Fruit fly (Drosophila melanogaster) whole organism, prepupa: ENCODE results near the gene Send1.
A peak's percentile ranks its signal among the peaks of the same experiment; 100 is the strongest.

ENCODE experiments used
- Blimp-1 ChIP-seq: fragments of 200-800 bp; sonication (Bioruptor generic); optimal IDR thresholded peaks from 3 replicates; lab custom pipeline; 2017; ENCODE audit warnings: missing biosample characterization, missing genetic modification characterization, mild to moderate bottlenecking, moderate library complexity, missing genetic modification reagents
- CG10631 ChIP-seq: fragments of 200-800 bp; sonication (Bioruptor generic); optimal IDR thresholded peaks from 2 replicates; lab custom pipeline; 2016; ENCODE audit warnings: missing biosample characterization, missing genetic modification characterization
- CG10669 ChIP-seq: fragments of 200-800 bp; sonication (Bioruptor generic); optimal IDR thresholded peaks from 3 replicates; lab custom pipeline; 2018; ENCODE audit warnings: missing biosample characterization, mild to moderate bottlenecking, missing genetic modification characterization, moderate library complexity
- CG11294 ChIP-seq: fragments of 200-800 bp; sonication (Bioruptor generic); IDR thresholded peaks from 2 replicates; pipeline ENCODE4 v1.3.6; 2022; ENCODE audit warnings: missing biosample characterization, missing genetic modification characterization
- CG11762 ChIP-seq: fragments of 200-800 bp; sonication (Bioruptor generic); optimal IDR thresholded peaks from 3 replicates; lab custom pipeline; 2016; ENCODE audit warnings: missing biosample characterization, missing genetic modification characterization; ENCODE audit not compliant: insufficient read depth
- CG11902 ChIP-seq: fragments of 200-800 bp; sonication (Bioruptor generic); optimal IDR thresholded peaks from 3 replicates; lab custom pipeline; 2016; ENCODE audit warnings: missing biosample characterization, missing genetic modification characterization
- CG1621 ChIP-seq: fragments of 200-800 bp; sonication (Bioruptor generic); optimal IDR thresholded peaks from 3 replicates; lab custom pipeline; 2018; ENCODE audit warnings: missing biosample characterization, mild to moderate bottlenecking, missing genetic modification characterization
- CG16779 ChIP-seq: fragments of 200-800 bp; sonication (Bioruptor generic); optimal IDR thresholded peaks from 3 replicates; lab custom pipeline; 2017; ENCODE audit warnings: missing biosample characterization, mild to moderate bottlenecking, missing genetic modification characterization
- CG3032 ChIP-seq: fragments of 200-800 bp; optimal IDR thresholded peaks from 2 replicates; lab custom pipeline; 2019; ENCODE audit warnings: missing biosample characterization, mild to moderate bottlenecking, missing genetic modification characterization, moderate library complexity
- CG31627 ChIP-seq: fragments of 200-800 bp; sonication (Bioruptor generic); optimal IDR thresholded peaks from 3 replicates; lab custom pipeline; 2016; ENCODE audit warnings: missing biosample characterization, missing genetic modification characterization
- CG32006 ChIP-seq: fragments of 200-800 bp; sonication (Bioruptor generic); optimal IDR thresholded peaks from 3 replicates; lab custom pipeline; 2017; ENCODE audit warnings: missing biosample characterization, mild to moderate bottlenecking, missing genetic modification characterization
- CG34406 ChIP-seq: fragments of 200-800 bp; sonication (Bioruptor generic); optimal IDR thresholded peaks from 3 replicates; lab custom pipeline; 2016; ENCODE audit warnings: missing biosample characterization, missing genetic modification characterization
- CG3919 ChIP-seq: fragments of 200-800 bp; sonication (Bioruptor generic); optimal IDR thresholded peaks from 3 replicates; lab custom pipeline; 2016; ENCODE audit warnings: missing biosample characterization, missing genetic modification characterization
- CG6163 ChIP-seq: fragments of 200-800 bp; sonication (Bioruptor generic); IDR thresholded peaks from 3 replicates; pipeline ENCODE4 v1.3.6; 2022; ENCODE audit warnings: missing biosample characterization, missing genetic modification characterization
- CG6808 ChIP-seq: fragments of 200-800 bp; sonication (Bioruptor generic); optimal IDR thresholded peaks from 3 replicates; lab custom pipeline; 2017; ENCODE audit warnings: missing biosample characterization, missing genetic modification characterization, mild to moderate bottlenecking, moderate library complexity, missing genetic modification reagents
- CG6854 ChIP-seq: fragments of 200-800 bp; sonication (Bioruptor generic); optimal IDR thresholded peaks from 2 replicates; lab custom pipeline; 2017; ENCODE audit warnings: missing biosample characterization, mild to moderate bottlenecking, missing genetic modification characterization
- CG7368 ChIP-seq: fragments of 200-800 bp; sonication (Bioruptor generic); optimal IDR thresholded peaks from 3 replicates; lab custom pipeline; 2016; ENCODE audit warnings: missing biosample characterization, missing genetic modification characterization
- CG8119 ChIP-seq: fragments of 200-800 bp; sonication (Bioruptor generic); IDR thresholded peaks from 3 replicates; pipeline ENCODE4 v1.3.6; 2022; ENCODE audit warnings: missing biosample characterization, missing genetic modification characterization
- CG8319 ChIP-seq: fragments of 200-800 bp; sonication (Bioruptor generic); optimal IDR thresholded peaks from 3 replicates; lab custom pipeline; 2016; ENCODE audit warnings: missing biosample characterization, missing genetic modification characterization
- CG9139 ChIP-seq: fragments of 200-800 bp; sonication (Bioruptor generic); optimal IDR thresholded peaks from 3 replicates; lab custom pipeline; 2017; ENCODE audit warnings: missing biosample characterization, mild to moderate bottlenecking, missing genetic modification characterization
- Eip78C ChIP-seq: fragments of 200-800 bp; sonication (Bioruptor generic); peaks from one replicate; lab custom pipeline; 2016; ENCODE audit warnings: missing biosample characterization, missing genetic modification characterization
- Ets96B ChIP-seq: fragments of 200-800 bp; optimal IDR thresholded peaks from 2 replicates; lab custom pipeline; 2019; ENCODE audit warnings: missing biosample characterization, mild to moderate bottlenecking, missing genetic modification characterization, moderate library complexity
- Hr38 ChIP-seq: sonication (Bioruptor generic); optimal IDR thresholded peaks from 2 replicates; lab custom pipeline; 2016; ENCODE audit warnings: missing biosample characterization, missing genetic modification characterization
- Hr39 ChIP-seq: fragments of 200-800 bp; sonication (Bioruptor generic); optimal IDR thresholded peaks from 2 replicates; lab custom pipeline; 2016; ENCODE audit warnings: missing biosample characterization, missing genetic modification characterization
- Lpt ChIP-seq: fragments of 200-800 bp; sonication (Bioruptor generic); optimal IDR thresholded peaks from 3 replicates; lab custom pipeline; 2016; ENCODE audit warnings: missing biosample characterization, missing genetic modification characterization
- Met ChIP-seq: fragments of 200-800 bp; sonication (Bioruptor generic); optimal IDR thresholded peaks from 3 replicates; lab custom pipeline; 2016; ENCODE audit warnings: missing biosample characterization, missing genetic modification characterization
- OdsH ChIP-seq: fragments of 200-800 bp; sonication (Bioruptor generic); optimal IDR thresholded peaks from 3 replicates; lab custom pipeline; 2016; ENCODE audit warnings: missing biosample characterization, missing genetic modification characterization
- Smox ChIP-seq: fragments of 200-800 bp; sonication (Bioruptor generic); optimal IDR thresholded peaks from 3 replicates; lab custom pipeline; 2016; ENCODE audit warnings: missing biosample characterization, missing genetic modification characterization
- Sox102F ChIP-seq: fragments of 200-800 bp; sonication (Bioruptor generic); optimal IDR thresholded peaks from 2 replicates; lab custom pipeline; 2016; ENCODE audit warnings: missing biosample characterization, mild to moderate bottlenecking, missing genetic modification characterization
- Sox14 ChIP-seq: fragments of 200-800 bp; sonication (Bioruptor generic); optimal IDR thresholded peaks from 3 replicates; lab custom pipeline; 2016; ENCODE audit warnings: missing biosample characterization, missing genetic modification characterization
- achi ChIP-seq: fragments of 200-800 bp; sonication (Bioruptor generic); optimal IDR thresholded peaks from 3 replicates; lab custom pipeline; 2016; ENCODE audit warnings: missing biosample characterization, missing genetic modification characterization
- acj6 ChIP-seq: fragments of 200-800 bp; sonication (Bioruptor generic); optimal IDR thresholded peaks from 3 replicates; lab custom pipeline; 2016; ENCODE audit warnings: missing biosample characterization, missing genetic modification characterization
- cyc ChIP-seq: fragments of 200-800 bp; sonication (Bioruptor generic); optimal IDR thresholded peaks from 3 replicates; lab custom pipeline; 2016; ENCODE audit warnings: missing biosample characterization, missing genetic modification characterization
- dsx ChIP-seq: fragments of 200-800 bp; optimal IDR thresholded peaks from 3 replicates; lab custom pipeline; 2019; ENCODE audit warnings: missing biosample characterization, mild to moderate bottlenecking, missing genetic modification characterization, moderate library complexity; ENCODE audit not compliant: poor library complexity, severe bottlenecking
- esn ChIP-seq: fragments of 200-800 bp; sonication (Bioruptor generic); optimal IDR thresholded peaks from 2 replicates; lab custom pipeline; 2016; ENCODE audit warnings: missing biosample characterization, mild to moderate bottlenecking, missing genetic modification characterization, moderate library complexity
- fkh ChIP-seq: fragments of 200-800 bp; sonication (Bioruptor generic); optimal IDR thresholded peaks from 3 replicates; lab custom pipeline; 2017; ENCODE audit warnings: missing biosample characterization, mild to moderate bottlenecking, missing genetic modification characterization, moderate library complexity
- lz ChIP-seq: fragments of 200-800 bp; sonication (Bioruptor generic); optimal IDR thresholded peaks from 3 replicates; lab custom pipeline; 2016; ENCODE audit warnings: missing biosample characterization, missing genetic modification characterization
- net ChIP-seq: fragments of 200-800 bp; sonication (Bioruptor generic); optimal IDR thresholded peaks from 3 replicates; lab custom pipeline; 2016; ENCODE audit warnings: missing biosample characterization, missing genetic modification characterization
- pdm3 ChIP-seq: fragments of 200-800 bp; sonication (Bioruptor generic); optimal IDR thresholded peaks from 3 replicates; lab custom pipeline; 2016; ENCODE audit warnings: missing biosample characterization, missing genetic modification characterization
- salr ChIP-seq, 2 experiments: fragments of 200-800 bp; sonication (Bioruptor generic); optimal IDR thresholded peaks; 3 replicates each; lab custom pipeline; 2016 to 2018; ENCODE audit warnings: missing biosample characterization in 2 of 2, missing genetic modification characterization in 2 of 2, mild to moderate bottlenecking in 1 of 2
- spab ChIP-seq: fragments of 200-800 bp; sonication (Bioruptor generic); optimal IDR thresholded peaks from 2 replicates; lab custom pipeline; 2017; ENCODE audit warnings: missing biosample characterization, mild to moderate bottlenecking, missing genetic modification characterization, missing genetic modification reagents
- ss ChIP-seq, 2 experiments: fragments of 200-800 bp; sonication (Bioruptor generic); optimal IDR thresholded peaks; 2 replicates in 1 of 2; 3 replicates in 1 of 2; lab custom pipeline; 2017 to 2018; ENCODE audit warnings: mild to moderate bottlenecking in 2 of 2, missing biosample characterization in 2 of 2, missing genetic modification characterization in 2 of 2, moderate library complexity in 1 of 2
- svp ChIP-seq: fragments of 200-800 bp; sonication (Bioruptor generic); peaks from one replicate; lab custom pipeline; 2016; ENCODE audit warnings: missing biosample characterization, missing genetic modification characterization
- topi ChIP-seq: fragments of 200-800 bp; sonication (Bioruptor generic); optimal IDR thresholded peaks from 3 replicates; lab custom pipeline; 2016; ENCODE audit warnings: missing biosample characterization, missing genetic modification characterization
- vri ChIP-seq: fragments of 200-800 bp; sonication (Bioruptor generic); optimal IDR thresholded peaks from 3 replicates; lab custom pipeline; 2016; ENCODE audit warnings: missing biosample characterization, mild to moderate bottlenecking, missing genetic modification characterization

The Send1 gene

dm6 chr2L:2217067-2217684 is 37.7 kb downstream of the Send1 start, which contains the start of the genes CG15386, CG42371 and mio:
CG15386 (minus strand) TSS chr2L:2217246.
CG42371 (minus strand) TSS chr2L:2217246.
mio (plus strand) TSS chr2L:2217290.
- TF ChIP-seq Met (GFP tag; lab: Kevin White, UChicago) (no peak), Blimp-1 (no peak), topi (peak; percentile 38), pdm3 (GFP tag; lab: Kevin White, UChicago) (no peak), esn (peak; percentile 42), CG3032 (tag; lab: Kevin White, UChicago) (peak; percentile 5), CG10669 (no peak), Hr38 (GFP tag; lab: Kevin White, UChicago) (no peak), Lpt (GFP tag; lab: Kevin White, UChicago) (no peak), CG1621 (no peak), acj6 (GFP tag; lab: Kevin White, UChicago) (no peak), Ets96B (tag; lab: Kevin White, UChicago) (peak; percentile 11), Hr39 (no peak), CG6854 (GFP tag; lab: Kevin White, UChicago) (peak; percentile 11), spab (GFP tag; lab: Kevin White, UChicago) (no peak), ss (GFP tag; optimal IDR thresholded peaks at IDR 0.05; lab: Kevin White, UChicago) (peak in 1 of 2 experiments; percentile 51), Sox102F (no peak), CG16779 (tag; lab: Kevin White, UChicago) (no peak), cyc (GFP tag; lab: Kevin White, UChicago) (peak; percentile 1), dsx (GFP tag; lab: Kevin White, UChicago) (no peak), CG7368 (GFP tag; lab: Kevin White, UChicago) (no peak), Eip78C (peak; percentile 59), fkh (peak; percentile 35), CG9139 (GFP tag; lab: Kevin White, UChicago) (no peak), CG11294 (GFP tag; lab: Robert Waterston, UW) (no peak), CG34406 (GFP tag; lab: Kevin White, UChicago) (no peak), CG8119 (no peak), Sox14 (GFP tag; lab: Kevin White, UChicago) (peak; percentile 30)

- TF ChIP-seq CG11762 (GFP tag; lab: Kevin White, UChicago) = no peak
- peak; percentile 18 for TF ChIP-seq esn
- TF ChIP-seq Smox = no peak
- TF ChIP-seq svp = no peak
- TF ChIP-seq Met (GFP tag; lab: Kevin White, UChicago) = no peak
- TF ChIP-seq, all 60 proteins: peak for 1
Observed at dm6 chr2L:2216065-2216464, 38.8 kb downstream of the Send1 start, which contains the start of gene daed. daed (minus strand) TSS chr2L:2216311.

dm6 chr2L:2214004-2214403 is 40.8 kb downstream of the Send1 start, which contains the start of the genes Uch and CG34174:
Uch (minus strand) TSS chr2L:2214211.
CG34174 (plus strand) TSS chr2L:2214266.
- TF ChIP-seq esn (peak; percentile 53), CG8119 (no peak), CG6808 (GFP tag; lab: Kevin White, UChicago) (no peak), CG6854 (GFP tag; lab: Kevin White, UChicago) (no peak), acj6 (GFP tag; lab: Kevin White, UChicago) (no peak), vri (GFP tag; lab: Kevin White, UChicago) (no peak), Smox (no peak), topi (peak; percentile 36), CG10631 (GFP tag; lab: Kevin White, UChicago) (no peak), achi (no peak), cyc (GFP tag; lab: Kevin White, UChicago) (peak; percentile 21), CG3919 (GFP tag; lab: Kevin White, UChicago) (no peak), CG11902 (GFP tag; lab: Kevin White, UChicago) (no peak), svp (no peak), net (GFP tag; lab: Kevin White, UChicago) (no peak), salr (GFP tag; optimal IDR thresholded peaks at IDR 0.05; lab: Kevin White, UChicago) (no peak), fkh (peak; percentile 96), CG31627 (GFP tag; lab: Kevin White, UChicago) (no peak), dsx (GFP tag; lab: Kevin White, UChicago) (no peak), CG7368 (GFP tag; lab: Kevin White, UChicago) (no peak), Eip78C (peak; percentile 54), CG34406 (GFP tag; lab: Kevin White, UChicago) (no peak), CG32006 (GFP tag; lab: Kevin White, UChicago) (no peak), Blimp-1 (no peak), Met (GFP tag; lab: Kevin White, UChicago) (no peak), CG3032 (tag; lab: Kevin White, UChicago) (peak; percentile 18), CG8319 (GFP tag; lab: Kevin White, UChicago) (no peak), lz (GFP tag; lab: Kevin White, UChicago) (peak; percentile 40), CG6163 (GFP tag; lab: Robert Waterston, UW) (no peak), spab (GFP tag; lab: Kevin White, UChicago) (no peak), OdsH (GFP tag; lab: Kevin White, UChicago) (no peak)
